Worm (Caenorhabditis elegans) whole organism, L3 larva: Measurements from ENCODE around the gene K11H3.3.

ENCODE experiments used
- R02D3.7 ChIP-seq: fragments of 150-350 bp; optimal IDR thresholded peaks from 2 replicates; lab custom pipeline; 2014; ENCODE audit warnings: missing biosample characterization, missing genetic modification characterization
- ceh-28 ChIP-seq: fragments of 150-350 bp; optimal IDR thresholded peaks from 2 replicates; lab custom pipeline; 2014; ENCODE audit warnings: missing biosample characterization, missing genetic modification reagents, missing genetic modification characterization
- ceh-82 ChIP-seq: fragments of 150-350 bp; optimal IDR thresholded peaks from 2 replicates; lab custom pipeline; 2014; ENCODE audit warnings: missing biosample characterization, missing genetic modification characterization
- ceh-9 ChIP-seq: sonication (generic microtip); optimal IDR thresholded peaks from 2 replicates; lab custom pipeline; 2018; ENCODE audit warnings: missing biosample characterization, missing genetic modification characterization
- daf-12 ChIP-seq: fragments of 150-350 bp; optimal IDR thresholded peaks from 2 replicates; lab custom pipeline; 2014; ENCODE audit warnings: missing biosample characterization, missing genetic modification reagents, missing genetic modification characterization
- egl-27 ChIP-seq: sonication (generic microtip); optimal IDR thresholded peaks from 4 replicates; lab custom pipeline; 2017; ENCODE audit warnings: missing biosample characterization, missing genetic modification reagents, missing genetic modification characterization
- egl-5 ChIP-seq: fragments of 150-350 bp; optimal IDR thresholded peaks from 2 replicates; lab custom pipeline; 2017; ENCODE audit warnings: missing biosample characterization, missing genetic modification reagents, missing genetic modification characterization, inconsistent platforms
- elt-1 ChIP-seq: fragments of 150-350 bp; optimal IDR thresholded peaks from 2 replicates; lab custom pipeline; 2014; ENCODE audit warnings: missing biosample characterization, missing genetic modification characterization
- elt-2 ChIP-seq: sonication (generic microtip); optimal IDR thresholded peaks from 2 replicates; lab custom pipeline; 2016; ENCODE audit warnings: missing genetic modification reagents, mild to moderate bottlenecking, missing genetic modification characterization, missing compliant biosample characterization
- eor-1 ChIP-seq, 2 experiments: fragments of 150-350 bp; optimal IDR thresholded peaks; 2 replicates each; lab custom pipeline; 2014 to 2018; ENCODE audit warnings: missing biosample characterization in 2 of 2, missing genetic modification characterization in 2 of 2
- fkh-10 ChIP-seq: sonication (generic microtip); optimal IDR thresholded peaks from 2 replicates; lab custom pipeline; 2017; ENCODE audit warnings: missing biosample characterization, missing genetic modification reagents, missing genetic modification characterization
- fkh-2 ChIP-seq: fragments of 150-350 bp; optimal IDR thresholded peaks from 2 replicates; lab custom pipeline; 2014; ENCODE audit warnings: missing biosample characterization, missing genetic modification reagents, missing genetic modification characterization
- fos-1 ChIP-seq: fragments of 150-350 bp; optimal IDR thresholded peaks from 2 replicates; lab custom pipeline; 2014; ENCODE audit warnings: missing biosample characterization, missing genetic modification characterization
- hmg-11 ChIP-seq: sonication (generic microtip); optimal IDR thresholded peaks from 2 replicates; lab custom pipeline; 2016; ENCODE audit warnings: missing genetic modification characterization, missing compliant biosample characterization
- lin-15B ChIP-seq: fragments of 150-350 bp; optimal IDR thresholded peaks from 2 replicates; lab custom pipeline; 2014; ENCODE audit warnings: missing biosample characterization, missing genetic modification characterization
- lin-39 ChIP-seq: fragments of 150-350 bp; optimal IDR thresholded peaks from 2 replicates; lab custom pipeline; 2018; ENCODE audit warnings: missing biosample characterization, missing genetic modification reagents, missing genetic modification characterization
- lsy-12 ChIP-seq: sonication (generic microtip); optimal IDR thresholded peaks from 2 replicates; lab custom pipeline; 2016; ENCODE audit warnings: mild to moderate bottlenecking, missing genetic modification characterization, missing compliant biosample characterization
- mdl-1 ChIP-seq: fragments of 150-350 bp; optimal IDR thresholded peaks from 2 replicates; lab custom pipeline; 2014; ENCODE audit warnings: missing biosample characterization, missing genetic modification characterization
- mml-1 ChIP-seq: fragments of 150-350 bp; sonication (generic microtip); optimal IDR thresholded peaks from 3 replicates; lab custom pipeline; 2014; ENCODE audit warnings: missing biosample characterization, missing genetic modification characterization
- nfya-1 ChIP-seq: sonication (generic microtip); optimal IDR thresholded peaks from 2 replicates; lab custom pipeline; 2017; ENCODE audit warnings: missing genetic modification characterization, mild to moderate bottlenecking, missing compliant biosample characterization, antibody characterized with exemption, moderate library complexity; ENCODE audit not compliant: insufficient read depth
- nhr-11 ChIP-seq: fragments of 150-350 bp; optimal IDR thresholded peaks from 2 replicates; lab custom pipeline; 2014; ENCODE audit warnings: missing biosample characterization, missing genetic modification characterization
- nhr-23 ChIP-seq: fragments of 150-350 bp; optimal IDR thresholded peaks from 2 replicates; lab custom pipeline; 2014; ENCODE audit warnings: missing biosample characterization, missing genetic modification reagents, missing genetic modification characterization
- nhr-25 ChIP-seq: sonication (generic microtip); optimal IDR thresholded peaks from 2 replicates; lab custom pipeline; 2017; ENCODE audit warnings: missing biosample characterization, missing genetic modification characterization
- nhr-43 ChIP-seq: sonication (generic microtip); optimal IDR thresholded peaks from 2 replicates; lab custom pipeline; 2016; ENCODE audit warnings: mild to moderate bottlenecking, missing genetic modification characterization, missing compliant biosample characterization; ENCODE audit not compliant: poor library complexity, severe bottlenecking
- nhr-67 ChIP-seq: fragments of 150-350 bp; optimal IDR thresholded peaks from 2 replicates; lab custom pipeline; 2014; ENCODE audit warnings: missing biosample characterization, missing genetic modification characterization
- nhr-77 ChIP-seq: fragments of 150-350 bp; optimal IDR thresholded peaks from 2 replicates; lab custom pipeline; 2014; ENCODE audit warnings: missing biosample characterization, missing genetic modification characterization
- pha-4 ChIP-seq: fragments of 150-350 bp; optimal IDR thresholded peaks from 2 replicates; lab custom pipeline; 2014; ENCODE audit warnings: missing biosample characterization, missing genetic modification reagents, missing genetic modification characterization
- pqm-1 ChIP-seq: fragments of 150-350 bp; optimal IDR thresholded peaks from 2 replicates; lab custom pipeline; 2017; ENCODE audit warnings: missing biosample characterization, missing genetic modification characterization, inconsistent platforms
- sea-2 ChIP-seq: fragments of 150-350 bp; sonication (generic microtip); optimal IDR thresholded peaks from 4 replicates; lab custom pipeline; 2014; ENCODE audit warnings: missing biosample characterization, missing genetic modification reagents, missing genetic modification characterization
- skn-1 ChIP-seq: fragments of 150-350 bp; optimal IDR thresholded peaks from 2 replicates; lab custom pipeline; 2014; ENCODE audit warnings: missing biosample characterization, missing genetic modification characterization
- snpc-4 ChIP-seq: fragments of 150-350 bp; optimal IDR thresholded peaks from 2 replicates; lab custom pipeline; 2014; ENCODE audit warnings: missing biosample characterization, missing genetic modification characterization
- tbx-2 ChIP-seq: sonication (generic microtip); optimal IDR thresholded peaks from 2 replicates; lab custom pipeline; 2016; ENCODE audit warnings: mild to moderate bottlenecking, missing genetic modification characterization, missing compliant biosample characterization
- unc-39 ChIP-seq: sonication (generic microtip); optimal IDR thresholded peaks from 4 replicates; lab custom pipeline; 2017; ENCODE audit warnings: missing biosample characterization, missing genetic modification characterization
- zag-1 ChIP-seq: fragments of 150-350 bp; optimal IDR thresholded peaks from 2 replicates; lab custom pipeline; 2014; ENCODE audit warnings: missing biosample characterization, missing genetic modification characterization
- ztf-11 ChIP-seq: fragments of 150-350 bp; optimal IDR thresholded peaks from 2 replicates; lab custom pipeline; 2014; ENCODE audit warnings: missing biosample characterization, missing genetic modification characterization
- ztf-4 ChIP-seq: fragments of 150-350 bp; optimal IDR thresholded peaks from 2 replicates; lab custom pipeline; 2014; ENCODE audit warnings: missing biosample characterization, missing genetic modification characterization

Gene K11H3.3

DNA sequence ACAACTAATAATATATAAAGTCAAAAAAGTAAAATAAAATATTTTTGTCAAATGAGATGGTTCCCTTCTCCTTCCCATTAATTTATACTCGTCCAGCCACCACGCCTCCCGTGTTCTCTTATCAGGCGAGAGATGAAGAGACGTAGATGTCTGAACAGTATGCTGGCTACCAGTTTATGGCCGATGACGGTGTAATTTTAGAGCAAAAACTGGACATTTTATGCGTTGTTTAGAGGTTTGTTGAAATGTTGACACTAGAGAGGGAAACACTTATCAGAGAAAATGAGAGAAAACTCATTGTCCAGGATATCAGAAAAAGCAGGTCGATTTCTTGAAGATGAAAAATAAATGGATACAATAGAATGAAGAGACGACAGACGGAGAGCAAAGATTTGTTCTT is 5.5 kb downstream of the K11H3.3 start:
- no peak for TF ChIP-seq unc-39 (tag; lab: Kevin White, UChicago)
- TF ChIP-seq elt-2 (tag; lab: Kevin White, UChicago): peak; percentile 70
- TF ChIP-seq pha-4 (tag; lab: Kevin White, UChicago): peak; percentile 28

DNA sequence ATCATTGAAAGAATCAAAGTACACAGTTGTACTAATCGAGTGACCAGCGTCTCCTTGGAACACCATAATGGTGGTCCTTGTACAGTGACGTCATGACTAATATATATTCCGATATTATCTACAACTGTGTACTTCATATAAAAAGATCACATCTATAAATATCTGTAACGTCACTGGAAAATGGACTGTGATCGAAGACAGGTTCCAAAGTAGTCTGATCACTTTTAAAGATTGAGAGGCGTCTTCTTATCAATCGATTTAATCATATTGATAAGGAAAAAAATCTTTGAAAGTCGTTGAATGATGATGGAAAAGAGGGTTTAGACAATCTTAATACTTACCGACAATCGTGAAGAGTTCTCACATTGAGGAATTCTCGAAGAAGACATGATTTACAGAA is 6.4 kb downstream of the K11H3.3 start:
- TF ChIP-seq lsy-12 (tag; lab: Kevin White, UChicago) (no peak), nhr-43 (peak; percentile 30), elt-1 (tag; lab: Kevin White, UChicago) (peak; percentile 97), R02D3.7 (tag; lab: Kevin White, UChicago) (no peak), nhr-67 (tag; lab: Kevin White, UChicago) (no peak), nhr-11 (tag; lab: Kevin White, UChicago) (no peak), mdl-1 (tag; lab: Kevin White, UChicago) (no peak), fos-1 (tag; lab: Kevin White, UChicago) (no peak), skn-1 (tag; lab: Kevin White, UChicago) (no peak), fkh-10 (GFP tag; lab: Kevin White, UChicago) (no peak), pqm-1 (tag; lab: Kevin White, UChicago) (peak; percentile 68), elt-2 (tag; lab: Kevin White, UChicago) (peak; percentile 68), lin-15B (tag; lab: Kevin White, UChicago) (no peak), ceh-28 (tag; lab: Kevin White, UChicago) (peak; percentile 72), hmg-11 (tag; lab: Kevin White, UChicago) (no peak), zag-1 (tag; lab: Kevin White, UChicago) (no peak), nhr-23 (tag; lab: Kevin White, UChicago) (peak; percentile 50), egl-5 (tag; lab: Kevin White, UChicago) (no peak), ceh-82 (no peak), fkh-2 (no peak), mml-1 (tag; lab: Kevin White, UChicago) (no peak), pha-4 (tag; lab: Kevin White, UChicago) (peak; percentile 1)
- TF ChIP-seq, all 47 proteins: peak for 7

DNA sequence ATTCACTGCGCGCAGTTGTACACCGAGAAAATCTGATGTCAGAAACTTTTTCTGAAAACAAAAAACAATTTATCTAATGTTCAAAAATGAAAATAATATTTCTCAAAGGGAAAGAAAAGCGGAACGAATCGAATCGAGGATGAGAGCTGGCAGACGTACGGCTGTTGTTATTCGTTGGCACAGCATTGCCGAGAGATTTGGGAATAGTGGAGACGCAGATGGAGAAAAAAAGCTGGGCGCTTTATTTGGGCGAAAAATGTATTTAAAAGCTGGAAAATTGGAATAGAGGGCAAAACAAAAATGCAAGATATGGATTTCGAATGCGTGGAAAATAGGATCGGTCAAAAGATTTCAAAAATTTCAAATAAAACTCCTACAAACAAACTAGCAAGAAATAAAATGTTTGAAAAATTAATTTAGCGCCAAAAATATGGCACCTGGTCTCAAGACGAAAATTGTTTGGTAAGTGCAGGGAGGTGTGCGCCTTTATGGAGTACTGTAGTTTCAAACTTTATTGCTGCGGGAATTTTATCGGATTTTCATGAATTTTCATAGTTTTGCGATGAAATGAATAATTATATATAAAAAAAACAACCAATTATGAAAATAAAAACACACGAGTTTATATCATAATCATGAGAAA is 7.6 kb downstream of the K11H3.3 start, which contains the start of gene gpdh-2:
gpdh-2 (minus strand) TSS at position 51 of the 643 bp plus-strand sequence.
- TF ChIP-seq nfya-1 (tag; lab: Kevin White, UChicago) (peak; percentile 48), lin-39 (tag; lab: Kevin White, UChicago) (peak; percentile 15), nhr-67 (tag; lab: Kevin White, UChicago) (no peak), lsy-12 (tag; lab: Kevin White, UChicago) (no peak)

DNA sequence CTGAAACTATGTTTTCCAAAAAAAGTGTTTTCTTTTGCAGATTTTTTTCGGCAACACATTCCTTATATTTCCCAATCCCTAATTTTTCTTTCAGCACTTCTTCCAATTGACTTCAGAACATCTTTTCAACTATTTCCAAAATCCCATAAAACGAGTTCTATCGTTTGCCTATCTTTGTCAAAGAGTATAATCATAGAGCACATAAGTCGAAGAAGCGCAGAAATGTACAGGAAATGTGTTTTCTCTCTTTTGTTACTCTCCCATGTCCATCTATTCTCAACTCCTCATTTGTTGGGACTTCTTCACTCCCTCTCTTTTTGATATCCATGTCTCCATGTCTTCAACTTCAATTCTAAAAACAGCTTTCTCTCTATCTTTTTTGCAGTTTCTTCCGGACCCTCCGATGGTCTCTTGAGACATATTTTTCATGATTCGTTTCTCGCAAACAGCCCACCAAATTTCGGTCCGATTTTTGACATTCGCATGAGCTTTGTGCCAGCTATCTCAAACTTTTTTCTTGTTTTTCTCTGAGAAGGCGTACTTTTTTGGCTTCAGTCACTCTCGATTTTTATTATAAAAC is 8.6 kb downstream of the K11H3.3 start, which contains the start of gene twk-48:
twk-48 (plus strand) TSS at position 530 of the 580 bp plus-strand sequence.
- TF ChIP-seq lsy-12 (tag; lab: Kevin White, UChicago): no peak
- no peak for TF ChIP-seq eor-1 (tag; optimal IDR thresholded peaks at IDR 0.05; lab: Kevin White, UChicago)
- no peak for TF ChIP-seq mml-1 (tag; lab: Kevin White, UChicago)
- TF ChIP-seq nhr-43: no peak
- TF ChIP-seq nfya-1 (tag; lab: Kevin White, UChicago): peak; percentile 24
- TF ChIP-seq mdl-1 (tag; lab: Kevin White, UChicago): no peak
- no peak for TF ChIP-seq daf-12 (tag; lab: Kevin White, UChicago)
- TF ChIP-seq sea-2 (GFP tag; lab: Kevin White, UChicago): no peak
- no peak for TF ChIP-seq egl-5 (tag; lab: Kevin White, UChicago)
- TF ChIP-seq lin-15B (tag; lab: Kevin White, UChicago): no peak
- TF ChIP-seq lin-39 (tag; lab: Kevin White, UChicago): peak; percentile 15
- TF ChIP-seq fkh-10 (GFP tag; lab: Kevin White, UChicago): peak; percentile 57

DNA sequence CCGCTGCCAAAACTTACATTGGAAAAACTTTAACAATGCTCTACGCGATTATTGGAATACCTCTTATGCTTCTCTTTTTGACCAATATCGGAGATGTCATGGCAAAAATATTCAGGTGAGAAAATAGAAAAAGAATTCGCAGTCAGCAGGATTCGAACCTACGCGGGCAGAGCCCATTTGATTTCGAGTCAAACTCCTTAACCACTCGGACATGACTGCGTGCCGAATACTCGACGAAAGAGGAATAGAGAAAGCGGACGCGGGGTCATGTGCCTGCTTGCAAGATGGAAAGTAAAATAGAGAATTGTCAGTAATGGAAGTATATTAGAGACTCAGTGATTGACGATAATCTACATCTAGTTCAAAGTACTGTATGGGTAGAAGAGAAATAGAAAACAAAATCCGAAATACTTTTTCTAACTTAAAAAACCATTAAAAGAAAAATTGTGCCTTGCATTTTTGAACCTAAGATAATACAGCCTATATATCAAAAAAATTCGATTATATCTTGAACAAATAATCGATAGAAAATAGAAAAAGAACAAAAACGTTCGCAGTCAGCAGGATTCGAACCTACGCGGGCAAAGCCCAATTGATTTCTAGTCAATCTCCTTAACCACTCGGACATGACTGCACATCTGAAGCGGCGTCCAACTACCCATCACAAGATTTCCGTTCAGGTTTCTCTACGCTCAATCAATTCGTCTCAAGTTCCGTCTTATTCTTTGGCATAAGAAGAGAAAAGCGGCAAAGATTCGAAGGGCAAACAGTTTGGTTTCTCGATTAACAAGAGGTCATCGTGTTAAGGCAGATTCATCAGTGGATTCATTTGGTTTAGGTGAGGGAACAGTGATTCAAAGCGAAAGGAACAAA is 10.1 kb downstream of the K11H3.3 start:
- no peak for TF ChIP-seq nhr-11 (tag; lab: Kevin White, UChicago)
- no peak for TF ChIP-seq mdl-1 (tag; lab: Kevin White, UChicago)
- TF ChIP-seq ztf-4 (tag; lab: Kevin White, UChicago): no peak
- TF ChIP-seq ceh-9 (tag; lab: Kevin White, UChicago): no peak
- TF ChIP-seq nhr-43: peak; percentile 26
- peak; percentile 15 for TF ChIP-seq pqm-1 (tag; lab: Kevin White, UChicago)
- TF ChIP-seq elt-2 (tag; lab: Kevin White, UChicago): peak; percentile 36
- no peak for TF ChIP-seq elt-1 (tag; lab: Kevin White, UChicago)
- TF ChIP-seq egl-27: no peak
- TF ChIP-seq nhr-23 (tag; lab: Kevin White, UChicago): no peak
- TF ChIP-seq nhr-77: no peak
- peak; percentile 4 for TF ChIP-seq ceh-82
- peak; percentile 9 for TF ChIP-seq snpc-4 (tag; lab: Kevin White, UChicago)
- TF ChIP-seq nhr-25 (tag; lab: Kevin White, UChicago): peak; percentile 19
- no peak for TF ChIP-seq daf-12 (tag; lab: Kevin White, UChicago)
- no peak for TF ChIP-seq zag-1 (tag; lab: Kevin White, UChicago)
- TF ChIP-seq ztf-11 (tag; lab: Kevin White, UChicago): no peak
- TF ChIP-seq ceh-28 (tag; lab: Kevin White, UChicago): no peak
- TF ChIP-seq tbx-2 (tag; lab: Kevin White, UChicago): peak; percentile 20
- no peak for TF ChIP-seq eor-1 (tag; optimal IDR thresholded peaks at IDR 0.05; lab: Kevin White, UChicago)
- TF ChIP-seq sea-2 (GFP tag; lab: Kevin White, UChicago): no peak
- TF ChIP-seq mml-1 (tag; lab: Kevin White, UChicago): no peak
- no peak for TF ChIP-seq nhr-67 (tag; lab: Kevin White, UChicago)
- TF ChIP-seq fos-1 (tag; lab: Kevin White, UChicago): no peak
